Fruit fly (Drosophila melanogaster) whole organism: ENCODE results near the gene Snapin.

ENCODE experiments used
- CG8478 ChIP-seq: fragments of >200 bp; optimal IDR thresholded peaks from 2 replicates; lab custom pipeline; 2018; ENCODE audit warnings: inconsistent platforms
- Dll ChIP-seq: fragments of >200 bp; optimal IDR thresholded peaks from 2 replicates; lab custom pipeline; 2017
- EcR ChIP-seq, 2 experiments: fragments of >200 bp; optimal IDR thresholded peaks; 2 replicates each; lab custom pipeline; 2017; ENCODE audit warnings: missing biosample characterization in 2 of 2, missing genetic modification characterization in 2 of 2, missing genetic modification reagents in 2 of 2
- pan ChIP-seq: fragments of >200 bp; optimal IDR thresholded peaks from 2 replicates; lab custom pipeline; 2017
- psq ChIP-seq: fragments of >200 bp; optimal IDR thresholded peaks from 2 replicates; lab custom pipeline; 2017
- usp ChIP-seq: fragments of >200 bp; optimal IDR thresholded peaks from 2 replicates; lab custom pipeline; 2017; ENCODE audit warnings: missing biosample characterization, missing genetic modification characterization, mixed read lengths

DNA sequence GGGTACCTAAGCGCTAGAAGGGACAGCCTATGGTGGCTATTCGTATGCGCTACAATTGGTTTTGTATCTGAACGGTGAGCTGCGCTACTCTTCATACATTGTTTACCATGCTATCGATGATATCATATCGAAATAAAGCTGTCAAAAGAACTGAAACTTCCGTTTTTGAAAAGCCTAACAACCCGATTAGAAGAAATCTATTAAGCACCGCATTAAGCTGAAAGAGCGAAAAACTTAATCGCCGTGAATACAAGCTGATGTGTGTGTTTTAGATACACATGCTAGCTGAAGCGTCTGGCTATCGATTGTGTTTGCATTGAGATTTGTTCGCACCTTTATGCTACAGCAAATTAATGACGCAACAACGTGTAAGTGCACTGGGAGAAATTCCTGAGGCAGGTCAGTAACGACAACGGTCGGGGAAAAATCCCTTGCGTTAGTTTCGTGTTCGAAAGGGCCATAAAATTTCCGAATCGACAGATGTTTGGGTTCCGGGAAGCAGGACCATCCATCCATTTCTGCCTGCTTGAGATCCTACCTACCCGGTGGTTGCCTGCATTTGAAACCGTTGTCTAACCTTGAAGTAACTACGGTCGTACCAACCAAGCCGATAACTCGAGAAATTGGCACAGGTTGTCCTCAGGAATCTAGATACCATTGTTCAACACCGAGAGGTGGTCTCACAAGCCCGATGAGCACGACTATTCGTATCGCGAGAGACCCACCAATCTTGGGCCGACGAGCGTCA is 9.0 kb downstream of the Snapin start:
- TF ChIP-seq psq: no peak
- TF ChIP-seq pan (lab: Kevin White, UChicago): no peak
- no peak for TF ChIP-seq EcR (GFP tag; optimal IDR thresholded peaks at IDR 0.05; lab: Kevin White, UChicago)
- no peak for TF ChIP-seq Dll
- TF ChIP-seq usp (GFP tag; lab: Kevin White, UChicago): no peak
- no peak for TF ChIP-seq CG8478 (lab: Kevin White, UChicago)
